Fruit fly (Drosophila melanogaster) whole organism, embryonic: Measurements from ENCODE around the gene CG12470.
A peak's percentile ranks its signal among the peaks of the same experiment; 100 is the strongest.

Experiments
- Aef1 ChIP-seq: fragments of 200-800 bp; sonication (Bioruptor generic); IDR thresholded peaks from 3 replicates; pipeline ENCODE4 v1.3.6; 2022; ENCODE audit warnings: missing biosample characterization, missing genetic modification characterization
- Asciz ChIP-seq: fragments of 200-800 bp; sonication (Bioruptor generic); optimal IDR thresholded peaks from 2 replicates; lab custom pipeline; 2017; ENCODE audit warnings: missing biosample characterization, mild to moderate bottlenecking, missing genetic modification characterization, missing genetic modification reagents
- Bgb ChIP-seq: fragments of 200-800 bp; sonication (Bioruptor generic); IDR thresholded peaks from 2 replicates; pipeline ENCODE4 v1.3.6; 2022; ENCODE audit warnings: missing biosample characterization, missing genetic modification characterization; ENCODE audit not compliant: partially characterized antibody
- CG10267 ChIP-seq: fragments of 200-800 bp; sonication (Bioruptor generic); optimal IDR thresholded peaks from 2 replicates; lab custom pipeline; 2018; ENCODE audit warnings: missing biosample characterization, mild to moderate bottlenecking, missing genetic modification characterization, moderate library complexity
- CG12659 ChIP-seq: fragments of 200-800 bp; sonication (Bioruptor generic); optimal IDR thresholded peaks from 3 replicates; lab custom pipeline; 2017; ENCODE audit warnings: mild to moderate bottlenecking, missing biosample characterization, missing genetic modification reagents, missing genetic modification characterization
- CG12769 ChIP-seq: fragments of 200-800 bp; sonication (Bioruptor generic); optimal IDR thresholded peaks from 2 replicates; lab custom pipeline; 2019; ENCODE audit warnings: missing biosample characterization, mild to moderate bottlenecking, missing genetic modification characterization, moderate library complexity
- CG15514 ChIP-seq: fragments of 200-800 bp; sonication (Bioruptor generic); optimal IDR thresholded peaks from 3 replicates; lab custom pipeline; 2017; ENCODE audit warnings: missing biosample characterization, missing genetic modification characterization, mild to moderate bottlenecking, moderate library complexity, missing genetic modification reagents
- CG16779 ChIP-seq: fragments of 200-800 bp; sonication (Bioruptor generic); IDR thresholded peaks from 2 replicates; pipeline ENCODE4 v1.3.6; 2022; ENCODE audit warnings: missing biosample characterization, missing genetic modification characterization
- CG17568 ChIP-seq: fragments of 200-800 bp; sonication (Bioruptor generic); optimal IDR thresholded peaks from 2 replicates; lab custom pipeline; 2018; ENCODE audit warnings: missing biosample characterization, mild to moderate bottlenecking, missing genetic modification characterization, moderate library complexity
- CG2712 ChIP-seq: fragments of 200-800 bp; optimal IDR thresholded peaks from 3 replicates; lab custom pipeline; 2019; ENCODE audit warnings: missing biosample characterization, mild to moderate bottlenecking, missing genetic modification characterization, moderate library complexity
- CG2889 ChIP-seq: fragments of 200-800 bp; sonication (Bioruptor generic); IDR thresholded peaks from 3 replicates; pipeline ENCODE4 v1.3.6; 2022; ENCODE audit warnings: missing biosample characterization, missing genetic modification characterization
- CG3847 ChIP-seq: fragments of 200-800 bp; sonication (Bioruptor generic); IDR thresholded peaks from 2 replicates; pipeline ENCODE4 v1.3.6; 2022; ENCODE audit warnings: missing biosample characterization, missing genetic modification characterization
- CG4328 ChIP-seq: fragments of 200-800 bp; sonication (Bioruptor generic); optimal IDR thresholded peaks from 3 replicates; lab custom pipeline; 2017; ENCODE audit warnings: missing biosample characterization, missing genetic modification reagents, missing genetic modification characterization
- CG4617 ChIP-seq: fragments of 200-800 bp; sonication (Bioruptor generic); optimal IDR thresholded peaks from 3 replicates; lab custom pipeline; 2016; ENCODE audit warnings: missing biosample characterization, missing genetic modification characterization, borderline replicate concordance
- CG5245 ChIP-seq: fragments of 200-800 bp; sonication (Bioruptor generic); optimal IDR thresholded peaks from 3 replicates; lab custom pipeline; 2016; ENCODE audit warnings: missing biosample characterization, missing genetic modification characterization
- CG6175 ChIP-seq: fragments of 200-800 bp; sonication (Bioruptor generic); IDR thresholded peaks from 3 replicates; pipeline ENCODE4 v1.3.6; 2022; ENCODE audit warnings: missing biosample characterization, missing genetic modification characterization
- CG6683 ChIP-seq: fragments of 200-800 bp; sonication (Bioruptor generic); optimal IDR thresholded peaks from 2 replicates; lab custom pipeline; 2017; ENCODE audit warnings: missing biosample characterization, mild to moderate bottlenecking, missing genetic modification characterization, missing genetic modification reagents
- CG9797 ChIP-seq: fragments of 200-800 bp; sonication (Bioruptor generic); optimal IDR thresholded peaks from 3 replicates; lab custom pipeline; 2018; ENCODE audit warnings: missing biosample characterization, mild to moderate bottlenecking, missing genetic modification characterization
- Dek ChIP-seq: fragments of 200-800 bp; sonication (Bioruptor generic); optimal IDR thresholded peaks from 3 replicates; lab custom pipeline; 2019; ENCODE audit warnings: missing biosample characterization, mild to moderate bottlenecking, missing genetic modification characterization, moderate library complexity
- ERR ChIP-seq: fragments of 200-800 bp; sonication (Bioruptor generic); optimal IDR thresholded peaks from 2 replicates; lab custom pipeline; 2016; ENCODE audit warnings: missing biosample characterization, missing genetic modification characterization
- Fer1 ChIP-seq: fragments of 200-800 bp; sonication (Bioruptor generic); optimal IDR thresholded peaks from 2 replicates; lab custom pipeline; 2017; ENCODE audit warnings: missing biosample characterization, mild to moderate bottlenecking, missing genetic modification characterization
- Med ChIP-seq: fragments of 200-800 bp; sonication (Bioruptor generic); peaks from one replicate; lab custom pipeline; 2016; ENCODE audit warnings: missing biosample characterization, missing genetic modification characterization, mild to moderate bottlenecking, inconsistent platforms, moderate library complexity
- Mrtf ChIP-seq: fragments of 200-800 bp; sonication (Bioruptor generic); IDR thresholded peaks from 3 replicates; pipeline ENCODE4 v1.3.6; 2022; ENCODE audit warnings: missing biosample characterization, missing genetic modification characterization
- NC2α ChIP-seq: fragments of 200-800 bp; sonication (Bioruptor generic); optimal IDR thresholded peaks from 2 replicates; lab custom pipeline; 2016; ENCODE audit warnings: missing biosample characterization, missing genetic modification characterization
- Nf-YB ChIP-seq: fragments of 200-800 bp; sonication (Bioruptor generic); optimal IDR thresholded peaks from 3 replicates; lab custom pipeline; 2019; ENCODE audit warnings: missing biosample characterization, mild to moderate bottlenecking, missing genetic modification characterization, moderate library complexity
- Rx ChIP-seq: fragments of 200-800 bp; sonication (Bioruptor generic); IDR thresholded peaks from 2 replicates; pipeline ENCODE4 v1.3.6; 2022; ENCODE audit warnings: missing biosample characterization, missing genetic modification characterization
- Scr ChIP-seq: fragments of 200-800 bp; sonication (Bioruptor generic); IDR thresholded peaks from 2 replicates; pipeline ENCODE4 v1.3.6; 2022; ENCODE audit warnings: missing biosample characterization, missing genetic modification characterization; ENCODE audit not compliant: partially characterized antibody
- Side ChIP-seq: fragments of 200-800 bp; sonication (Bioruptor generic); optimal IDR thresholded peaks from 2 replicates; lab custom pipeline; 2016; ENCODE audit warnings: missing biosample characterization, missing genetic modification characterization
- bcd ChIP-seq: fragments of 200-800 bp; sonication (Bioruptor generic); optimal IDR thresholded peaks from 2 replicates; lab custom pipeline; 2017; ENCODE audit warnings: missing biosample characterization, mild to moderate bottlenecking, missing genetic modification characterization
- cwo ChIP-seq: fragments of 200-800 bp; sonication (Bioruptor generic); optimal IDR thresholded peaks from 3 replicates; lab custom pipeline; 2017; ENCODE audit warnings: missing biosample characterization, missing genetic modification characterization, mild to moderate bottlenecking, moderate library complexity, missing genetic modification reagents
- dati ChIP-seq: fragments of 200-800 bp; sonication (Bioruptor generic); IDR thresholded peaks from 2 replicates; pipeline ENCODE4 v1.3.6; 2022; ENCODE audit warnings: missing biosample characterization, missing genetic modification characterization
- dysf ChIP-seq: fragments of 200-800 bp; sonication (Bioruptor generic); IDR thresholded peaks from 3 replicates; pipeline ENCODE4 v1.3.6; 2022; ENCODE audit warnings: missing biosample characterization, missing genetic modification characterization
- gsb ChIP-seq: fragments of 200-800 bp; sonication (Bioruptor generic); IDR thresholded peaks from 2 replicates; pipeline ENCODE4 v1.3.6; 2022; ENCODE audit warnings: missing biosample characterization, missing genetic modification characterization
- ind ChIP-seq: fragments of 200-800 bp; sonication (Bioruptor generic); optimal IDR thresholded peaks from 3 replicates; lab custom pipeline; 2016; ENCODE audit warnings: missing biosample characterization, missing genetic modification characterization
- jumu ChIP-seq: fragments of 200-800 bp; sonication (Bioruptor generic); optimal IDR thresholded peaks from 3 replicates; lab custom pipeline; 2016; ENCODE audit warnings: missing biosample characterization, missing genetic modification characterization
- lola ChIP-seq, 3 experiments: fragments of >200 bp in 2 of 3; fragments of 200-800 bp in 1 of 3; sonication (Bioruptor generic) in 1 of 3; optimal IDR thresholded peaks; 2 replicates each; lab custom pipeline; 2017 to 2019; ENCODE audit warnings: missing biosample characterization in 3 of 3, missing genetic modification characterization in 3 of 3, mild to moderate bottlenecking in 1 of 3, moderate library complexity in 1 of 3
- mirr ChIP-seq: fragments of 200-800 bp; sonication (Bioruptor generic); optimal IDR thresholded peaks from 3 replicates; lab custom pipeline; 2018; ENCODE audit warnings: missing biosample characterization, mild to moderate bottlenecking, missing genetic modification characterization
- nom ChIP-seq: fragments of 200-800 bp; sonication (Bioruptor generic); optimal IDR thresholded peaks from 2 replicates; lab custom pipeline; 2017; ENCODE audit warnings: missing biosample characterization, missing genetic modification characterization, mild to moderate bottlenecking, moderate library complexity, missing genetic modification reagents
- pita ChIP-seq: fragments of 200-800 bp; sonication (Bioruptor generic); optimal IDR thresholded peaks from 2 replicates; lab custom pipeline; 2017; ENCODE audit warnings: missing biosample characterization, mild to moderate bottlenecking, missing genetic modification characterization
- prd ChIP-seq, 3 experiments: fragments of >200 bp in 2 of 3; fragments of 200-800 bp in 1 of 3; sonication (Bioruptor generic) in 1 of 3; optimal IDR thresholded peaks in 2 of 3; IDR thresholded peaks in 1 of 3; 2 replicates in 2 of 3; 3 replicates in 1 of 3; pipeline versions ENCODE4 v1.3.6 to Lab custom; 2017 to 2022; ENCODE audit warnings: missing biosample characterization in 1 of 3, missing genetic modification characterization in 1 of 3
- psq ChIP-seq: fragments of 200-800 bp; sonication (Bioruptor generic); optimal IDR thresholded peaks from 2 replicates; lab custom pipeline; 2017; ENCODE audit warnings: missing biosample characterization, missing genetic modification characterization
- ranshi ChIP-seq: fragments of 200-800 bp; sonication (Bioruptor generic); IDR thresholded peaks from 2 replicates; pipeline ENCODE4 v1.3.6; 2022; ENCODE audit warnings: missing biosample characterization, missing genetic modification characterization
- salm ChIP-seq: fragments of 200-800 bp; sonication (Bioruptor generic); optimal IDR thresholded peaks from 2 replicates; lab custom pipeline; 2018; ENCODE audit warnings: missing biosample characterization, mild to moderate bottlenecking, missing genetic modification characterization
- seq ChIP-seq: fragments of 200-800 bp; sonication (Bioruptor generic); IDR thresholded peaks from 2 replicates; pipeline ENCODE4 v1.3.6; 2022; ENCODE audit warnings: missing biosample characterization, missing genetic modification characterization
- sug ChIP-seq: fragments of 200-800 bp; optimal IDR thresholded peaks from 2 replicates; lab custom pipeline; 2019; ENCODE audit warnings: missing biosample characterization, mild to moderate bottlenecking, missing genetic modification characterization, moderate library complexity
- ttk ChIP-seq: fragments of 200-800 bp; sonication (Bioruptor generic); IDR thresholded peaks from 2 replicates; pipeline ENCODE4 v2.1.2; 2022; ENCODE audit warnings: missing biosample characterization, missing genetic modification characterization
- unpg ChIP-seq: fragments of 200-800 bp; sonication (Bioruptor generic); optimal IDR thresholded peaks from 3 replicates; lab custom pipeline; 2018; ENCODE audit warnings: missing biosample characterization, mild to moderate bottlenecking, missing genetic modification characterization, moderate library complexity
- vfl ChIP-seq: fragments of 200-800 bp; sonication (Bioruptor generic); optimal IDR thresholded peaks from 2 replicates; lab custom pipeline; 2016; ENCODE audit warnings: missing biosample characterization, missing genetic modification characterization
- wor ChIP-seq: fragments of 200-800 bp; sonication (Bioruptor generic); IDR thresholded peaks from 2 replicates; pipeline ENCODE4 v1.3.6; 2022; ENCODE audit warnings: missing biosample characterization, missing genetic modification characterization
- zen2 ChIP-seq: fragments of 200-800 bp; sonication (Bioruptor generic); IDR thresholded peaks from 3 replicates; pipeline ENCODE4 v1.3.6; 2022; ENCODE audit warnings: missing biosample characterization, missing genetic modification characterization; ENCODE audit not compliant: partially characterized antibody

CG12470 gene

dm6 chrX:276065-276464 is 31.4 kb upstream of the CG12470 start (continued):
- TF ChIP-seq Scr (GFP tag; lab: Robert Waterston, UW), result 0 out of 2 replicates have a peak, but pooled peaks have one; percentile 26
- peak; percentile 50 for TF ChIP-seq sug (tag; lab: Kevin White, UChicago)
- no peak for TF ChIP-seq lola (GFP tag; optimal IDR thresholded peaks at IDR 0.05; lab: Kevin White, UChicago)
- TF ChIP-seq gsb (GFP tag; lab: Robert Waterston, UW), result no peak
- no peak for TF ChIP-seq zen2 (GFP tag; lab: Robert Waterston, UW)
- TF ChIP-seq CG12769 (tag; lab: Kevin White, UChicago), result peak; percentile 13
- peak; percentile 19; the same call in 1 of the 2 replicates for TF ChIP-seq Bgb
- TF ChIP-seq CG4328 (GFP tag; lab: Kevin White, UChicago), result no peak
- no peak for TF ChIP-seq wor (GFP tag; lab: Robert Waterston, UW)
- no peak for TF ChIP-seq mirr
- no peak for TF ChIP-seq vfl (GFP tag; lab: Kevin White, UChicago)
- no peak for TF ChIP-seq Aef1 (GFP tag; lab: Robert Waterston, UW)
- peak; percentile 8 for TF ChIP-seq CG15514 (GFP tag; lab: Kevin White, UChicago)
- no peak for TF ChIP-seq Dek (tag; lab: Kevin White, UChicago)
- TF ChIP-seq Nf-YB (GFP tag; lab: Kevin White, UChicago), result no peak
- no peak for TF ChIP-seq NC2α (GFP tag; lab: Kevin White, UChicago)
- no peak for TF ChIP-seq CG3847 (GFP tag; lab: Robert Waterston, UW)
- TF ChIP-seq CG10267, result no peak
- no peak for TF ChIP-seq prd (optimal IDR thresholded peaks at IDR 0.05; lab: Kevin White, UChicago)
- TF ChIP-seq prd (GFP tag; IDR thresholded peaks at IDR 0.05; lab: Robert Waterston, UW), result no peak
- TF ChIP-seq Asciz, result no peak
- no peak for TF ChIP-seq CG6683
- no peak for TF ChIP-seq jumu (GFP tag; lab: Kevin White, UChicago)
- TF ChIP-seq CG4617, result no peak
- TF ChIP-seq pita (GFP tag; lab: Kevin White, UChicago), result no peak
- TF ChIP-seq nom, result no peak
- no peak for TF ChIP-seq dysf (GFP tag; lab: Robert Waterston, UW)
- TF ChIP-seq ttk, result peak; percentile 56
- no peak for TF ChIP-seq Mrtf (GFP tag; lab: Robert Waterston, UW)
- no peak for TF ChIP-seq CG16779 (GFP tag; lab: Robert Waterston, UW)
- TF ChIP-seq CG2712 (tag; lab: Kevin White, UChicago), result peak; percentile 27
- TF ChIP-seq CG5245, result no peak
- TF ChIP-seq unpg, result no peak
- no peak for TF ChIP-seq cwo (GFP tag; lab: Kevin White, UChicago)
- no peak for TF ChIP-seq bcd
- peak; percentile 12 for TF ChIP-seq CG17568 (GFP tag; lab: Kevin White, UChicago)
- no peak for TF ChIP-seq psq (GFP tag; lab: Kevin White, UChicago)
- no peak for TF ChIP-seq ranshi (GFP tag; lab: Robert Waterston, UW)
- no peak for TF ChIP-seq CG6175 (GFP tag; lab: Robert Waterston, UW)
- TF ChIP-seq ERR, result no peak
- TF ChIP-seq Med (GFP tag; lab: Kevin White, UChicago), result peak; percentile 83
- peak; percentile 5 for TF ChIP-seq CG12659
- no peak for TF ChIP-seq CG2889 (GFP tag; lab: Robert Waterston, UW)
- TF ChIP-seq Fer1 (GFP tag; lab: Kevin White, UChicago), result no peak
- TF ChIP-seq dati, result no peak
- TF ChIP-seq ind (GFP tag; lab: Kevin White, UChicago), result no peak
- no peak for TF ChIP-seq CG9797
- TF ChIP-seq Rx (GFP tag; lab: Robert Waterston, UW), result no peak
- no peak for TF ChIP-seq Side (GFP tag; lab: Kevin White, UChicago)
- TF ChIP-seq seq, result peak; percentile 65; the same call in 1 of the 2 replicates
- no peak for TF ChIP-seq salm (tag; lab: Kevin White, UChicago)
